Worm (Caenorhabditis elegans): Measurements from ENCODE around the gene T08G5.1.

T08G5.1 gene

DNA sequence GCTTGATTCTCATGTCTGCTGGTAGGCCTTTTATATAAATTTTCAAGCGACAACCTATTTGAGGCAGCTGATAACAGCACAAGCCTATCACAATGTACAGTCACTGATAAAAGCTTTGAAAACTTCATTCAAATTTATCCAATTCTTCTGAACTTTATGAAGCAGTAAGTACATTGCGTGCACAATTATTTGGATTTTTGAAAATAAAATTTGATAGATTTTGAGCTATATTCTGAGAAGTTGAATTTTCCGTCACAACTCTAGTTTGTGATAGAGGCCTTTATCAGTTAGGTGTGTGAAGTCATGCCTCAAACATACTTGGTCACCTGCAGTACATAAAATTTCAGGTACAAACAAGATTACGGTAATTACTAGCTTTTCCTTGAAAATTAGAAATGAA lies at the start of gene T08G5.1, which contains the start of gene mtl-2:
T08G5.1 (plus strand) TSS at position 127 of the 400 bp plus-strand sequence.
mtl-2 (minus strand) TSS at position 34 of the 400 bp plus-strand sequence.
- TF ChIP-seq nhr-80 (tag; optimal IDR thresholded peaks at IDR 0.05) (peak; percentile 40), egl-18 (GFP tag; IDR thresholded peaks at IDR 0.05) (no peak), F33H1.4 (GFP tag; IDR thresholded peaks at IDR 0.05) (no peak), cebp-2 (GFP tag; IDR thresholded peaks at IDR 0.05) (no peak)

- TF ChIP-seq F10E7.11 (tag; optimal IDR thresholded peaks at IDR 0.05) (no peak), T07F8.4 (tag; optimal IDR thresholded peaks at IDR 0.05) (no peak), mel-28 (tag; optimal IDR thresholded peaks at IDR 0.05; ENCODE audit: borderline replicate concordance) (no peak), hsf-1 (GFP tag; IDR thresholded peaks at IDR 0.05) (no peak), B0261.1 (tag; optimal IDR thresholded peaks at IDR 0.05) (no peak), snpc-1.3 (tag; optimal IDR thresholded peaks at IDR 0.05; ENCODE audit: insufficient read depth) (no peak), mxl-1 (tag; optimal IDR thresholded peaks at IDR 0.05) (no peak), ekl-4 (GFP tag; IDR thresholded peaks at IDR 0.05) (no peak), lin-26 (GFP tag; IDR thresholded peaks at IDR 0.05) (no peak)
Measured at ce11 chrV:13980807-13981206, 37.8 kb upstream of the T08G5.1 start, which contains the start of gene eol-1. Gene eol-1, minus strand, starts transcription at chrV:13980907.

ce11 chrV:13981677-13982076 lies 36.9 kb upstream of the T08G5.1 start:
- TF ChIP-seq Y67H2A.10 (GFP tag; conservative IDR thresholded peaks at IDR 0.05) (no peak), C06A6.2 (GFP tag; conservative IDR thresholded peaks at IDR 0.05) (no peak)

ce11 chrV:13984828-13985227 lies 33.7 kb upstream of the T08G5.1 start, which contains the start of gene end-1:
Gene end-1, plus strand, starts transcription at chrV:13985128.
- TF ChIP-seq pbrm-1 (GFP tag; IDR thresholded peaks at IDR 0.05) = no peak
- no peak for TF ChIP-seq bed-1 (GFP tag; IDR thresholded peaks at IDR 0.05)
- no peak for TF ChIP-seq pha-4 (tag; optimal IDR thresholded peaks at IDR 0.05)
- TF ChIP-seq madf-3 (GFP tag; IDR thresholded peaks at IDR 0.05) = no peak
- TF ChIP-seq tbp1 (GFP tag; optimal IDR thresholded peaks at IDR 0.05) = no peak
- no peak for TF ChIP-seq T07F8.4 (tag; optimal IDR thresholded peaks at IDR 0.05)
- TF ChIP-seq Y95B8A.8 (GFP tag; IDR thresholded peaks at IDR 0.05) = no peak
- TF ChIP-seq cebp-2 (GFP tag; IDR thresholded peaks at IDR 0.05) = no peak
- no peak for TF ChIP-seq atf-7 (tag; optimal IDR thresholded peaks at IDR 0.05)
- no peak for TF ChIP-seq B0261.1 (tag; optimal IDR thresholded peaks at IDR 0.05)
- no peak for TF ChIP-seq C06A6.2 (GFP tag; conservative IDR thresholded peaks at IDR 0.05)
- TF ChIP-seq ztf-28 (GFP tag; IDR thresholded peaks at IDR 0.05) = no peak
- TF ChIP-seq dpl-1 (GFP tag; optimal IDR thresholded peaks at IDR 0.05) = no peak
- TF ChIP-seq ztf-18 (tag; optimal IDR thresholded peaks at IDR 0.05) = no peak
- TF ChIP-seq ekl-4 (GFP tag; IDR thresholded peaks at IDR 0.05) = no peak
- no peak for TF ChIP-seq F10E7.11 (tag; optimal IDR thresholded peaks at IDR 0.05)
- TF ChIP-seq gei-17 (GFP tag; optimal IDR thresholded peaks at IDR 0.05) = no peak
- no peak for TF ChIP-seq nhr-80 (tag; optimal IDR thresholded peaks at IDR 0.05)
- TF ChIP-seq chd-7 (tag; optimal IDR thresholded peaks at IDR 0.05) = no peak
- TF ChIP-seq fkh-3 (tag; optimal IDR thresholded peaks at IDR 0.05) = no peak

DNA sequence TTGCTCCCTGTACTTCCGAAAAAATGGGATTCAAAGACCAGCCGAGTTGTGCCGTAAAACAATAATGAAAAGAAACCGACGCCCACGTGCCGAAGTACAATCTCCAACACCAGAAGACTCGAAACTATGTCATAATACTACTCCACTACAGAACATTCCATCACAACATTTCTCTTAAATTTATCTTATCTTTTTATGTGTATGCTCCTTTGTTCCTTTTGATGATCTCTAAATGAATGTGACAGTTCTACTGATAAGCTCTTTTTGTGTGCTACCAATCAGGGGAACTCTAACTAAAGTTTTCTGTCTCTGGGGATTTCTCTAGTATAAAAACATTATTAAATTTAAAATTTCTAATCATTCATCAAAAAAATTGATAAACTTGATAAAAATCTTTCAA lies 31.7 kb upstream of the T08G5.1 start:
- TF ChIP-seq hmg-1.2 (GFP tag; IDR thresholded peaks at IDR 0.05) (peak; percentile 13; the same call in 1 of the 2 replicates), nhr-120 (GFP tag; IDR thresholded peaks at IDR 0.05) (no peak), nfyb-1 (GFP tag; IDR thresholded peaks at IDR 0.05) (0 out of 2 replicates have a peak, but pooled peaks have one; percentile 17), K11D2.4 (GFP tag; IDR thresholded peaks at IDR 0.05) (no peak), sptf-2 (GFP tag; optimal IDR thresholded peaks at IDR 0.05) (no peak), fkh-3 (tag; optimal IDR thresholded peaks at IDR 0.05) (no peak), tbp1 (GFP tag; optimal IDR thresholded peaks at IDR 0.05) (no peak), egl-18 (GFP tag; IDR thresholded peaks at IDR 0.05) (no peak), athp-1 (tag; optimal IDR thresholded peaks at IDR 0.05) (no peak), B0261.1 (tag; optimal IDR thresholded peaks at IDR 0.05) (no peak), F55B11.4 (tag; optimal IDR thresholded peaks at IDR 0.05; ENCODE audit: borderline replicate concordance, insufficient read depth) (no peak), snpc-1.3 (tag; optimal IDR thresholded peaks at IDR 0.05; ENCODE audit: insufficient read depth) (no peak), sdz-38 (tag; optimal IDR thresholded peaks at IDR 0.05) (no peak), nhr-179 (tag; optimal IDR thresholded peaks at IDR 0.05) (no peak), lin-40 (tag; optimal IDR thresholded peaks at IDR 0.05) (no peak), let-607 (tag; optimal IDR thresholded peaks at IDR 0.05) (no peak), lin-35 (GFP tag; optimal IDR thresholded peaks at IDR 0.05) (no peak), madf-3 (GFP tag; IDR thresholded peaks at IDR 0.05) (no peak), ceh-91 (GFP tag; IDR thresholded peaks at IDR 0.05) (no peak), nhr-80 (tag; optimal IDR thresholded peaks at IDR 0.05) (peak; percentile 67)
